Worm (Caenorhabditis elegans) whole organism, young adult: ENCODE measurements around the gene gei-15.

Experiments used
- C06A6.2 ChIP-seq: fragments of 200-800 bp; sonication (Bioruptor generic); conservative IDR thresholded peaks from 2 replicates; pipeline ENCODE4 v1.3.6; 2022; ENCODE audit warnings: missing genetic modification characterization, missing compliant biosample characterization
- efl-1 ChIP-seq: fragments of 150-350 bp; optimal IDR thresholded peaks from 2 replicates; lab custom pipeline; 2014; ENCODE audit warnings: missing biosample characterization, missing genetic modification reagents, missing genetic modification characterization
- fkh-3 ChIP-seq: sonication (generic microtip); optimal IDR thresholded peaks from 2 replicates; lab custom pipeline; 2016; ENCODE audit warnings: mild to moderate bottlenecking, missing genetic modification characterization, missing compliant biosample characterization
- hlh-26 ChIP-seq: fragments of 200-800 bp; sonication (Bioruptor generic); conservative IDR thresholded peaks from 2 replicates; pipeline ENCODE4 v1.3.6; 2022; ENCODE audit warnings: missing genetic modification reagents, missing genetic modification characterization, missing compliant biosample characterization
- hmg-20 ChIP-seq: fragments of 200-800 bp; sonication (Bioruptor generic); IDR thresholded peaks from 2 replicates; pipeline ENCODE4 v1.3.6; 2022; ENCODE audit warnings: missing genetic modification reagents, missing genetic modification characterization, missing compliant biosample characterization
- let-607 ChIP-seq, 2 experiments: fragments of 200-800 bp in 1 of 2; sonication (Bioruptor generic) in 1 of 2; sonication (generic microtip) in 1 of 2; optimal IDR thresholded peaks; 2 replicates each; lab custom pipeline; 2016 to 2018; ENCODE audit warnings: mild to moderate bottlenecking in 2 of 2, missing compliant biosample characterization in 2 of 2, missing genetic modification characterization in 2 of 2, moderate library complexity in 2 of 2, missing genotype in 1 of 2
- lin-40 ChIP-seq: sonication (generic microtip); optimal IDR thresholded peaks from 2 replicates; lab custom pipeline; 2016; ENCODE audit warnings: missing genetic modification characterization, mild to moderate bottlenecking, missing compliant biosample characterization, missing genotype, missing genetic modification reagents
- ztf-28 ChIP-seq: fragments of 200-800 bp; sonication (Bioruptor generic); IDR thresholded peaks from 2 replicates; pipeline ENCODE4 v1.3.6; 2022; ENCODE audit warnings: missing genetic modification reagents, missing genetic modification characterization, missing compliant biosample characterization

ce11 chrX:6845934-6846333, 22.9 kb upstream of the gei-15 start, which contains the start of gene C53B7.2:
- TF ChIP-seq lin-40 = no peak
- no peak for TF ChIP-seq hmg-20 (GFP tag; lab: Robert Waterston, UW)
- TF ChIP-seq C06A6.2 (GFP tag; lab: Robert Waterston, UW) = no peak
- no peak for TF ChIP-seq let-607 (tag; optimal IDR thresholded peaks at IDR 0.05; lab: Kevin White, UChicago)
- TF ChIP-seq efl-1 (GFP tag; lab: Kevin White, UChicago) = no peak
- no peak for TF ChIP-seq hlh-26
- no peak for TF ChIP-seq ztf-28 (GFP tag; lab: Robert Waterston, UW)
- TF ChIP-seq fkh-3 (tag; lab: Kevin White, UChicago) = no peak
